Fruit fly (Drosophila melanogaster): ENCODE results near the gene CG15172.

CG15172 gene

dm6 chr2L:18981947-18982579, 40.2 kb upstream of the CG15172 start (continued):
- TF ChIP-seq CrebB (tag; optimal IDR thresholded peaks at IDR 0.05) (no peak), CG10543 (GFP tag; optimal IDR thresholded peaks at IDR 0.05) (no peak), HLH3B (GFP tag; IDR thresholded peaks at IDR 0.05) (no peak; the same call in 1 of the 2 replicates), trem (tag; optimal IDR thresholded peaks at IDR 0.05) (peak; percentile 32), Xrp1 (GFP tag; IDR thresholded peaks at IDR 0.05) (peak; percentile 55), gcm (GFP tag; optimal IDR thresholded peaks at IDR 0.05) (peak; percentile 43), CG1529 (GFP tag; optimal IDR thresholded peaks at IDR 0.05) (peak; percentile 29), ind (GFP tag; optimal IDR thresholded peaks at IDR 0.05) (peak; percentile 1), trh (GFP tag; optimal IDR thresholded peaks at IDR 0.05) (no peak), CG17359 (tag; optimal IDR thresholded peaks at IDR 0.05) (peak; percentile 64), nerfin-1 (tag; optimal IDR thresholded peaks at IDR 0.05) (no peak), CG1832 (GFP tag; optimal IDR thresholded peaks at IDR 0.05) (no peak), Xbp1 (GFP tag; optimal IDR thresholded peaks at IDR 0.05) (peak; percentile 20), lmd (GFP tag; IDR thresholded peaks at IDR 0.05) (peak; percentile 48), Ptx1 (GFP tag; IDR thresholded peaks at IDR 0.05) (0 out of 2 replicates have a peak, but pooled peaks have one; percentile 8), CG18262 (tag; optimal IDR thresholded peaks at IDR 0.05) (peak; percentile 60), Asciz (GFP tag; optimal IDR thresholded peaks at IDR 0.05) (peak; percentile 24), vvl (GFP tag; IDR thresholded peaks at IDR 0.05) (peak; percentile 60; the same call in 1 of the 2 replicates), sob (GFP tag; IDR thresholded peaks at IDR 0.05) (no peak), CG1602 (GFP tag; optimal IDR thresholded peaks at IDR 0.05) (peak; percentile 7), CG13424 (tag; optimal IDR thresholded peaks at IDR 0.05) (peak; percentile 32), eve (GFP tag; optimal IDR thresholded peaks at IDR 0.05) (peak in 1 of 2 experiments; percentile 34), Blimp-1 (GFP tag; optimal IDR thresholded peaks at IDR 0.05) (peak; percentile 54), Bgb (GFP tag; IDR thresholded peaks at IDR 0.05; ENCODE audit: partially characterized antibody) (no peak), CG2129 (GFP tag; IDR thresholded peaks at IDR 0.05; ENCODE audit: partially characterized antibody) (no peak), CG9817 (tag; optimal IDR thresholded peaks at IDR 0.05) (no peak), Med (GFP tag) (peak; percentile 64), CG14050 (GFP tag; IDR thresholded peaks at IDR 0.05) (no peak), grn (GFP tag; optimal IDR thresholded peaks at IDR 0.05) (no peak), grau (tag; optimal IDR thresholded peaks at IDR 0.05) (peak; percentile 62), CG8089 (GFP tag; optimal IDR thresholded peaks at IDR 0.05) (no peak), crc (GFP tag; optimal IDR thresholded peaks at IDR 0.05) (no peak), zfh1 (GFP tag; IDR thresholded peaks at IDR 0.05) (peak; percentile 64; the same call in 2 of the 3 replicates), zen (tag; optimal IDR thresholded peaks at IDR 0.05) (peak; percentile 14), mam (GFP tag; optimal IDR thresholded peaks at IDR 0.05) (no peak), Hr3 (GFP tag; optimal IDR thresholded peaks at IDR 0.05) (peak; percentile 11), gro (GFP tag; optimal IDR thresholded peaks at IDR 0.05) (no peak), CG10209 (GFP tag; optimal IDR thresholded peaks at IDR 0.05) (peak; percentile 27), CoRest (tag; optimal IDR thresholded peaks at IDR 0.05) (peak; percentile 16), Dip3 (GFP tag; optimal IDR thresholded peaks at IDR 0.05) (no peak), Oaz (GFP tag; IDR thresholded peaks at IDR 0.05) (no peak), CG3838 (GFP tag; optimal IDR thresholded peaks at IDR 0.05) (no peak), CTCF (GFP tag; optimal IDR thresholded peaks at IDR 0.05) (no peak), ci (GFP tag; IDR thresholded peaks at IDR 0.05) (peak; percentile 22; the same call in 1 of the 3 replicates), CG11504 (tag; optimal IDR thresholded peaks at IDR 0.05) (peak; percentile 47), CG16815 (GFP tag; optimal IDR thresholded peaks at IDR 0.05) (peak; percentile 0), pan (optimal IDR thresholded peaks at IDR 0.05) (no peak), pan (GFP tag; optimal IDR thresholded peaks at IDR 0.05 in 1 of 2, IDR thresholded peaks at IDR 0.05 in 1 of 2) (no peak), Atf-2 (GFP tag; optimal IDR thresholded peaks at IDR 0.05) (no peak), Antp (GFP tag; optimal IDR thresholded peaks at IDR 0.05) (no peak), CG32767 (GFP tag; IDR thresholded peaks at IDR 0.05) (0 out of 2 replicates have a peak, but pooled peaks have one; percentile 9)
